Fruit fly (Drosophila melanogaster) whole organism, pupa: ENCODE data around the gene Chrac-14.

Experiments used
- Pif1A ChIP-seq: fragments of 200-800 bp; sonication (Bioruptor generic); optimal IDR thresholded peaks from 3 replicates; lab custom pipeline; 2016; ENCODE audit warnings: missing biosample characterization, missing genetic modification characterization
- Pif1B ChIP-seq: fragments of 200-800 bp; sonication (Bioruptor generic); optimal IDR thresholded peaks from 3 replicates; lab custom pipeline; 2016; ENCODE audit warnings: missing biosample characterization, missing genetic modification characterization

DNA sequence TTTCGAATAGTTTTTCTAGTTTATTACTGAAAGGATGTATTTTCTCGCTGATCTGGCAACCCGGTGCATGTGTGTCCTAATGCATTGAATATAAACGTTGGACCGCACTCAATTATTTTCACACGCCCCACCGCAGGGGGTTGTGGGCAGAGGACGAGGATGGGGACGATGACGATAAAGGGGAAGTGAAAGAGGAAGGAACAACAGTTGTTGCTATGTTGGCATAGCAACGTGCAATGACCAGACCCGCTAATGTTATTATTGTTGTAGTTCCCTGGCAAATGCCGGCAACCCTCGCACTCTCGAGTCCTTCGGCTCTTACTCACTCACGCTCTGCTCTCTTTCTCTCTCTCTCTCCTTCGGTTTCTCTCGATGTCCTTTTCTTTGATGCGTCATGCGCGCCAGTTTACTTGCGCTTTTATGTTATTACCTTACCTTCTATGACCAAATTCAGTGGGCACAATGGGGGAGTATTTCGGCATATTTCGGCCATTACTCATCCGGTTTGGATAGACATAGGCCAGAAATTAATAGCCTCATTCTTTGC is 12.5 kb upstream of the Chrac-14 start:
- TF ChIP-seq Pif1B (GFP tag; lab: Kevin White, UChicago) (no peak), Pif1A (no peak)
